Worm (Caenorhabditis elegans) whole organism, L4 larva: ENCODE measurements around the gene srx-97.

ENCODE experiments used
- D1046.2 ChIP-seq: fragments of 200-800 bp; sonication (Bioruptor generic); IDR thresholded peaks from 2 replicates; pipeline ENCODE4 v1.3.6; 2022; ENCODE audit warnings: missing genetic modification characterization, missing compliant biosample characterization
- F10B5.3 ChIP-seq: sonication (generic microtip); optimal IDR thresholded peaks from 2 replicates; lab custom pipeline; 2016; ENCODE audit warnings: mild to moderate bottlenecking, missing genetic modification characterization, missing compliant biosample characterization
- F37D6.2 ChIP-seq: sonication (generic microtip); optimal IDR thresholded peaks from 2 replicates; lab custom pipeline; 2016; ENCODE audit warnings: mild to moderate bottlenecking, missing genetic modification characterization, missing compliant biosample characterization
- F49E8.2 ChIP-seq: sonication (generic microtip); optimal IDR thresholded peaks from 2 replicates; lab custom pipeline; 2016; ENCODE audit warnings: missing compliant biosample characterization, mild to moderate bottlenecking, missing genetic modification characterization, borderline replicate concordance
- R02D3.7 ChIP-seq: fragments of 150-350 bp; sonication (generic microtip); optimal IDR thresholded peaks from 3 replicates; lab custom pipeline; 2014; ENCODE audit warnings: missing biosample characterization, missing genetic modification characterization
- Y5F2A.4 ChIP-seq: fragments of 200-800 bp; sonication (Bioruptor generic); optimal IDR thresholded peaks from 2 replicates; lab custom pipeline; 2018; ENCODE audit warnings: mild to moderate bottlenecking, missing genetic modification characterization, missing compliant biosample characterization
- ZK337.2 ChIP-seq: fragments of 200-800 bp; sonication (Bioruptor generic); IDR thresholded peaks from 2 replicates; pipeline ENCODE4 v1.3.6; 2022; ENCODE audit warnings: missing genetic modification reagents, missing genetic modification characterization, missing compliant biosample characterization
- arid-1 ChIP-seq: fragments of 200-800 bp; sonication (Bioruptor generic); conservative IDR thresholded peaks from 2 replicates; pipeline ENCODE4 v1.3.6; 2022; ENCODE audit warnings: missing genetic modification reagents, missing genetic modification characterization, missing compliant biosample characterization
- ceh-28 ChIP-seq: fragments of 150-350 bp; optimal IDR thresholded peaks from 2 replicates; lab custom pipeline; 2014; ENCODE audit warnings: missing biosample characterization, missing genetic modification reagents, missing genetic modification characterization
- ceh-32 ChIP-seq: sonication (generic microtip); optimal IDR thresholded peaks from 2 replicates; lab custom pipeline; 2016; ENCODE audit warnings: mild to moderate bottlenecking, missing genetic modification characterization, missing compliant biosample characterization; ENCODE audit not compliant: poor library complexity
- ceh-82 ChIP-seq: sonication (generic microtip); optimal IDR thresholded peaks from 2 replicates; lab custom pipeline; 2017; ENCODE audit warnings: missing biosample characterization, missing genetic modification characterization
- ces-1 ChIP-seq: fragments of 150-350 bp; sonication (generic microtip); optimal IDR thresholded peaks from 4 replicates; lab custom pipeline; 2014; ENCODE audit warnings: missing biosample characterization, missing genetic modification reagents, missing genetic modification characterization
- cey-2 ChIP-seq: sonication (generic microtip); optimal IDR thresholded peaks from 3 replicates; lab custom pipeline; 2017; ENCODE audit warnings: missing genetic modification characterization, mild to moderate bottlenecking, missing compliant biosample characterization, antibody characterized with exemption, borderline replicate concordance; ENCODE audit not compliant: insufficient read depth
- daf-12 ChIP-seq: fragments of 150-350 bp; optimal IDR thresholded peaks from 2 replicates; lab custom pipeline; 2014; ENCODE audit warnings: missing biosample characterization, missing genetic modification reagents, missing genetic modification characterization
- daf-16 ChIP-seq, 3 experiments: sonication (generic microtip); optimal IDR thresholded peaks; 2 replicates each; lab custom pipeline; 2016 to 2017; ENCODE audit warnings: missing genetic modification characterization in 3 of 3, missing genetic modification reagents in 3 of 3, mild to moderate bottlenecking in 2 of 3, missing compliant biosample characterization in 2 of 3, missing biosample characterization in 1 of 3, moderate library complexity in 1 of 3
- daf-19 ChIP-seq: fragments of 200-800 bp; sonication (Bioruptor generic); conservative IDR thresholded peaks from 2 replicates; pipeline ENCODE4 v1.3.6; 2022; ENCODE audit warnings: missing genetic modification characterization, missing compliant biosample characterization
- dmd-6 ChIP-seq: fragments of 200-800 bp; sonication (Bioruptor generic); IDR thresholded peaks from 2 replicates; pipeline ENCODE4 v1.3.6; 2022; ENCODE audit warnings: missing genetic modification reagents, missing genetic modification characterization, missing compliant biosample characterization
- dmd-9 ChIP-seq: fragments of 200-800 bp; sonication (Bioruptor generic); IDR thresholded peaks from 2 replicates; pipeline ENCODE4 v1.3.6; 2022; ENCODE audit warnings: missing genetic modification reagents, missing genetic modification characterization, missing compliant biosample characterization
- duxl-1 ChIP-seq: sonication (generic microtip); optimal IDR thresholded peaks from 2 replicates; lab custom pipeline; 2016; ENCODE audit warnings: mild to moderate bottlenecking, missing genetic modification characterization, moderate library complexity, missing compliant biosample characterization; ENCODE audit not compliant: poor library complexity
- egl-43 ChIP-seq: fragments of 200-800 bp; sonication (Bioruptor generic); IDR thresholded peaks from 2 replicates; pipeline ENCODE4 v1.3.6; 2022; ENCODE audit warnings: missing genetic modification reagents, missing genetic modification characterization, missing compliant biosample characterization
- gei-8 ChIP-seq: fragments of 200-800 bp; sonication (Bioruptor generic); optimal IDR thresholded peaks from 2 replicates; lab custom pipeline; 2018; ENCODE audit warnings: mild to moderate bottlenecking, missing genetic modification characterization, missing compliant biosample characterization
- hlh-30 ChIP-seq: sonication (generic microtip); optimal IDR thresholded peaks from 2 replicates; lab custom pipeline; 2017; ENCODE audit warnings: antibody characterized with exemption, mild to moderate bottlenecking, missing genetic modification characterization, missing compliant biosample characterization; ENCODE audit not compliant: insufficient read depth
- jun-1 ChIP-seq: fragments of 150-350 bp; optimal IDR thresholded peaks from 2 replicates; lab custom pipeline; 2014; ENCODE audit warnings: missing biosample characterization, missing genetic modification reagents, missing genetic modification characterization
- lin-15B ChIP-seq: fragments of 150-350 bp; sonication (generic microtip); optimal IDR thresholded peaks from 3 replicates; lab custom pipeline; 2014; ENCODE audit warnings: missing biosample characterization, missing genetic modification characterization
- lin-29 ChIP-seq: fragments of 200-800 bp; sonication (Bioruptor generic); IDR thresholded peaks from 2 replicates; pipeline ENCODE4 v1.3.6; 2022; ENCODE audit warnings: missing genetic modification reagents, missing genetic modification characterization, missing compliant biosample characterization
- lin-38 ChIP-seq: fragments of 200-800 bp; sonication (Bioruptor generic); IDR thresholded peaks from 2 replicates; pipeline ENCODE4 v1.3.6; 2022; ENCODE audit warnings: missing genetic modification reagents, missing genetic modification characterization, missing compliant biosample characterization
- lin-39 ChIP-seq: fragments of 150-350 bp; optimal IDR thresholded peaks from 2 replicates; lab custom pipeline; 2014; ENCODE audit warnings: missing biosample characterization, missing genetic modification reagents, missing genetic modification characterization
- lir-3 ChIP-seq: sonication (generic microtip); optimal IDR thresholded peaks from 2 replicates; lab custom pipeline; 2016; ENCODE audit warnings: mild to moderate bottlenecking, missing genetic modification characterization, missing compliant biosample characterization
- lsy-2 ChIP-seq, 2 experiments: fragments of 150-350 bp in 1 of 2; sonication (generic microtip) in 1 of 2; optimal IDR thresholded peaks; 2 replicates each; lab custom pipeline; 2014 to 2017; ENCODE audit warnings: missing biosample characterization in 2 of 2, missing genetic modification characterization in 2 of 2
- madf-5 ChIP-seq, 2 experiments: fragments of 200-800 bp; sonication (Bioruptor generic); IDR thresholded peaks; 2 replicates each; pipeline ENCODE4 v1.3.6; 2022; ENCODE audit warnings: missing compliant biosample characterization in 2 of 2, missing genetic modification characterization in 2 of 2
- madf-9 ChIP-seq: fragments of 200-800 bp; sonication (Bioruptor generic); conservative IDR thresholded peaks from 2 replicates; pipeline ENCODE4 v1.3.6; 2022; ENCODE audit warnings: missing genetic modification reagents, missing genetic modification characterization, missing compliant biosample characterization
- mxl-3 ChIP-seq: fragments of 200-800 bp; sonication (Bioruptor generic); optimal IDR thresholded peaks from 2 replicates; lab custom pipeline; 2018; ENCODE audit warnings: mild to moderate bottlenecking, missing genetic modification characterization, missing compliant biosample characterization
- nhr-11 ChIP-seq: fragments of 150-350 bp; optimal IDR thresholded peaks from 2 replicates; lab custom pipeline; 2014; ENCODE audit warnings: missing biosample characterization, missing genetic modification characterization
- nhr-111 ChIP-seq: fragments of 200-800 bp; sonication (Bioruptor generic); optimal IDR thresholded peaks from 2 replicates; lab custom pipeline; 2018; ENCODE audit warnings: mild to moderate bottlenecking, missing genetic modification characterization, missing compliant biosample characterization
- nhr-25 ChIP-seq: sonication (generic microtip); optimal IDR thresholded peaks from 2 replicates; lab custom pipeline; 2017; ENCODE audit warnings: missing genetic modification characterization, mild to moderate bottlenecking, missing compliant biosample characterization, antibody characterized with exemption, moderate library complexity, borderline replicate concordance; ENCODE audit not compliant: insufficient read depth
- nhr-28 ChIP-seq: fragments of 150-350 bp; optimal IDR thresholded peaks from 2 replicates; lab custom pipeline; 2014; ENCODE audit warnings: missing biosample characterization, missing genetic modification characterization
- nhr-41 ChIP-seq: fragments of 200-800 bp; sonication (Bioruptor generic); IDR thresholded peaks from 2 replicates; pipeline ENCODE4 v1.3.6; 2022; ENCODE audit warnings: missing genetic modification reagents, missing genetic modification characterization, missing compliant biosample characterization
- nhr-42 ChIP-seq: fragments of 200-800 bp; sonication (Bioruptor generic); IDR thresholded peaks from 2 replicates; pipeline ENCODE4 v1.3.6; 2022; ENCODE audit warnings: missing genetic modification characterization, missing compliant biosample characterization
- nhr-6 ChIP-seq: fragments of 150-350 bp; optimal IDR thresholded peaks from 2 replicates; lab custom pipeline; 2014; ENCODE audit warnings: missing biosample characterization, missing genetic modification characterization
- pha-4 ChIP-seq, 2 experiments: fragments of 150-350 bp in 1 of 2; fragments of 200-800 bp in 1 of 2; sonication (Bioruptor generic) in 1 of 2; IDR thresholded peaks in 1 of 2; optimal IDR thresholded peaks in 1 of 2; 2 replicates each; pipeline versions ENCODE4 v1.3.6 to Lab custom; 2014 to 2022; ENCODE audit warnings: missing genetic modification characterization in 2 of 2, missing genetic modification reagents in 2 of 2, missing biosample characterization in 1 of 2, missing compliant biosample characterization in 1 of 2
- pqm-1 ChIP-seq: sonication (generic microtip); optimal IDR thresholded peaks from 2 replicates; lab custom pipeline; 2017; ENCODE audit warnings: missing biosample characterization, missing genetic modification characterization
- saeg-2 ChIP-seq: fragments of 200-800 bp; sonication (Bioruptor generic); IDR thresholded peaks from 2 replicates; pipeline ENCODE4 v1.3.6; 2022; ENCODE audit warnings: missing genetic modification reagents, missing genetic modification characterization, missing compliant biosample characterization
- set-16 ChIP-seq: fragments of 200-800 bp; sonication (Bioruptor generic); IDR thresholded peaks from 2 replicates; pipeline ENCODE4 v1.3.6; 2022; ENCODE audit warnings: missing genetic modification reagents, missing genetic modification characterization, missing compliant biosample characterization
- spr-3 ChIP-seq: fragments of 200-800 bp; sonication (Bioruptor generic); optimal IDR thresholded peaks from 2 replicates; lab custom pipeline; 2018; ENCODE audit warnings: mild to moderate bottlenecking, missing genetic modification characterization, missing compliant biosample characterization
- tra-1 ChIP-seq: fragments of 200-800 bp; sonication (Bioruptor generic); IDR thresholded peaks from 2 replicates; pipeline ENCODE4 v1.3.6; 2022; ENCODE audit warnings: missing genetic modification reagents, missing genetic modification characterization, missing compliant biosample characterization
- zag-1 ChIP-seq: fragments of 150-350 bp; optimal IDR thresholded peaks from 2 replicates; lab custom pipeline; 2014; ENCODE audit warnings: missing biosample characterization, missing genetic modification characterization
- zfp-2 ChIP-seq: sonication (generic microtip); optimal IDR thresholded peaks from 2 replicates; lab custom pipeline; 2016; ENCODE audit warnings: mild to moderate bottlenecking, missing genetic modification characterization, missing compliant biosample characterization
- zfp-3 ChIP-seq: fragments of 200-800 bp; sonication (Bioruptor generic); conservative IDR thresholded peaks from 2 replicates; pipeline ENCODE4 v1.3.6; 2022; ENCODE audit warnings: missing genetic modification reagents, missing genetic modification characterization, missing compliant biosample characterization
- zip-2 ChIP-seq: fragments of 150-350 bp; optimal IDR thresholded peaks from 2 replicates; lab custom pipeline; 2014; ENCODE audit warnings: missing biosample characterization, missing genetic modification characterization
- ztf-7 ChIP-seq: fragments of 150-350 bp; optimal IDR thresholded peaks from 2 replicates; lab custom pipeline; 2014; ENCODE audit warnings: missing biosample characterization, missing genetic modification characterization

Gene srx-97

ce11 chrII:3682770-3683234 is 13.6 kb upstream of the srx-97 start, which contains the start of gene F19B10.1 (continued):
- TF ChIP-seq Y5F2A.4 (no peak), ceh-28 (no peak), nhr-41 (no peak), nhr-111 (no peak), F37D6.2 (tag; lab: Kevin White, UChicago) (no peak), arid-1 (GFP tag; lab: Robert Waterston, UW) (no peak), madf-5 (GFP tag; IDR thresholded peaks at IDR 0.05; lab: Robert Waterston, UW) (no peak), egl-43 (GFP tag; lab: Robert Waterston, UW) (no peak), R02D3.7 (peak; percentile 45), lin-38 (GFP tag; lab: Robert Waterston, UW) (no peak), lin-39 (tag; lab: Kevin White, UChicago) (no peak), ZK337.2 (GFP tag; lab: Robert Waterston, UW) (no peak), mxl-3 (peak; percentile 63), lin-29 (GFP tag; lab: Robert Waterston, UW) (no peak), nhr-28 (tag; lab: Kevin White, UChicago) (peak; percentile 71), zfp-2 (tag; lab: Kevin White, UChicago) (no peak), dmd-9 (GFP tag; lab: Robert Waterston, UW) (no peak), gei-8 (no peak), ztf-7 (tag; lab: Kevin White, UChicago) (no peak), pqm-1 (tag; lab: Kevin White, UChicago) (peak; percentile 3), daf-12 (tag; lab: Kevin White, UChicago) (no peak), zfp-3 (GFP tag; lab: Robert Waterston, UW) (no peak), nhr-11 (tag; lab: Kevin White, UChicago) (no peak), nhr-6 (tag; lab: Kevin White, UChicago) (no peak), tra-1 (no peak), daf-16 (GFP tag; optimal IDR thresholded peaks at IDR 0.05; lab: Kevin White, UChicago) (no peak), daf-16 (tag; optimal IDR thresholded peaks at IDR 0.05; lab: Kevin White, UChicago) (no peak), lsy-2 (tag; optimal IDR thresholded peaks at IDR 0.05; lab: Kevin White, UChicago) (no peak), daf-19 (GFP tag; lab: Robert Waterston, UW) (no peak), hlh-30 (peak; percentile 100), zag-1 (tag; lab: Kevin White, UChicago) (no peak), madf-9 (GFP tag; lab: Robert Waterston, UW) (no peak), lir-3 (tag; lab: Kevin White, UChicago) (no peak), pha-4 (GFP tag; IDR thresholded peaks at IDR 0.05; lab: Robert Waterston, UW) (no peak), pha-4 (tag; optimal IDR thresholded peaks at IDR 0.05; lab: Kevin White, UChicago) (no peak), saeg-2 (GFP tag; lab: Robert Waterston, UW) (no peak), cey-2 (no peak), F10B5.3 (tag; lab: Kevin White, UChicago) (no peak), dmd-6 (peak; percentile 63), spr-3 (GFP tag; lab: Kevin White, UChicago) (no peak), duxl-1 (tag; lab: Kevin White, UChicago) (peak; percentile 85), ceh-82 (tag; lab: Kevin White, UChicago) (no peak), lin-15B (tag; lab: Kevin White, UChicago) (no peak), jun-1 (tag; lab: Kevin White, UChicago) (no peak), ceh-32 (tag; lab: Kevin White, UChicago) (no peak), zip-2 (tag; lab: Kevin White, UChicago) (no peak), ces-1 (GFP tag; lab: Kevin White, UChicago) (no peak), nhr-25 (tag; lab: Kevin White, UChicago) (peak; percentile 9), set-16 (GFP tag; lab: Robert Waterston, UW) (no peak), F49E8.2 (tag; lab: Kevin White, UChicago) (no peak), nhr-42 (no peak), D1046.2 (GFP tag; lab: Robert Waterston, UW) (no peak)
